Fruit fly (Drosophila melanogaster): Measurements from ENCODE around the gene emc.

dm6 chr3L:795001-795400, 45.8 kb downstream of the emc start:
- TF ChIP-seq HmgZ (tag; optimal IDR thresholded peaks at IDR 0.05) (no peak), CG1024 (GFP tag; IDR thresholded peaks at IDR 0.05) (no peak), Optix (GFP tag; IDR thresholded peaks at IDR 0.05) (no peak), H15 (GFP tag; IDR thresholded peaks at IDR 0.05) (no peak), rib (GFP tag; IDR thresholded peaks at IDR 0.05) (no peak), CG3281 (GFP tag; optimal IDR thresholded peaks at IDR 0.05) (no peak), Opbp (GFP tag; IDR thresholded peaks at IDR 0.05; ENCODE audit: partially characterized antibody) (no peak), pum (GFP tag; optimal IDR thresholded peaks at IDR 0.05) (no peak), lilli (GFP tag; optimal IDR thresholded peaks at IDR 0.05) (no peak)
